Worm (Caenorhabditis elegans) whole organism, late embryonic: ENCODE results near the gene srt-12.
"Not testable (repeated sequence)": the region's sequence is repeated elsewhere in the genome, so short reads cannot be mapped to it uniquely, and the experiment has no call there.

Source experiments
- C38D4.7 ChIP-seq: fragments of 200-800 bp; sonication (Bioruptor generic); optimal IDR thresholded peaks from 2 replicates; lab custom pipeline; 2018; ENCODE audit warnings: mild to moderate bottlenecking, missing genetic modification characterization, moderate library complexity, missing compliant biosample characterization
- K02D7.2 ChIP-seq: sonication (generic microtip); optimal IDR thresholded peaks from 2 replicates; lab custom pipeline; 2017; ENCODE audit warnings: mild to moderate bottlenecking, missing genetic modification characterization, missing compliant biosample characterization
- K09A11.1 ChIP-seq: sonication (generic microtip); optimal IDR thresholded peaks from 2 replicates; lab custom pipeline; 2017; ENCODE audit warnings: antibody characterized with exemption, mild to moderate bottlenecking, missing genetic modification characterization, missing compliant biosample characterization; ENCODE audit not compliant: insufficient read depth
- ama-1 ChIP-seq: fragments of 150-350 bp; optimal IDR thresholded peaks from 2 replicates; lab custom pipeline; 2014
- ceh-2 ChIP-seq: sonication (generic microtip); optimal IDR thresholded peaks from 2 replicates; lab custom pipeline; 2016; ENCODE audit warnings: missing genotype, missing genetic modification characterization, missing compliant biosample characterization
- ceh-34 ChIP-seq: sonication (generic microtip); optimal IDR thresholded peaks from 2 replicates; lab custom pipeline; 2016; ENCODE audit warnings: mild to moderate bottlenecking, missing genetic modification characterization, missing compliant biosample characterization
- ceh-45 ChIP-seq: fragments of 200-800 bp; sonication (Bioruptor generic); IDR thresholded peaks from 2 replicates; pipeline ENCODE4 v1.3.6; 2022; ENCODE audit warnings: missing genetic modification reagents, missing genetic modification characterization, missing compliant biosample characterization
- ceh-9 ChIP-seq: sonication (generic microtip); optimal IDR thresholded peaks from 2 replicates; lab custom pipeline; 2016; ENCODE audit warnings: mild to moderate bottlenecking, missing genetic modification characterization, inconsistent platforms, missing compliant biosample characterization
- che-1 ChIP-seq: sonication (generic microtip); optimal IDR thresholded peaks from 2 replicates; lab custom pipeline; 2016; ENCODE audit warnings: mild to moderate bottlenecking, missing genetic modification characterization, missing compliant biosample characterization
- dmd-4 ChIP-seq: sonication (generic microtip); optimal IDR thresholded peaks from 2 replicates; lab custom pipeline; 2016; ENCODE audit warnings: borderline replicate concordance, missing genetic modification characterization, missing compliant biosample characterization
- elt-2 ChIP-seq: sonication (generic microtip); optimal IDR thresholded peaks from 2 replicates; lab custom pipeline; 2016; ENCODE audit warnings: missing genetic modification reagents, missing genetic modification characterization, missing compliant biosample characterization
- elt-4 ChIP-seq: sonication (generic microtip); optimal IDR thresholded peaks from 2 replicates; lab custom pipeline; 2016; ENCODE audit warnings: missing genetic modification characterization, missing compliant biosample characterization
- eyg-1 ChIP-seq: sonication (generic microtip); optimal IDR thresholded peaks from 2 replicates; lab custom pipeline; 2016; ENCODE audit warnings: missing genotype, missing genetic modification characterization, missing compliant biosample characterization
- fax-1 ChIP-seq: sonication (generic microtip); optimal IDR thresholded peaks from 2 replicates; lab custom pipeline; 2016; ENCODE audit warnings: missing genotype, missing genetic modification characterization, missing compliant biosample characterization
- fkh-6 ChIP-seq: sonication (generic microtip); optimal IDR thresholded peaks from 2 replicates; lab custom pipeline; 2016; ENCODE audit warnings: missing genetic modification characterization, missing compliant biosample characterization
- hlh-30 ChIP-seq: sonication (generic microtip); optimal IDR thresholded peaks from 2 replicates; lab custom pipeline; 2017; ENCODE audit warnings: antibody characterized with exemption, missing genetic modification characterization, missing compliant biosample characterization; ENCODE audit not compliant: insufficient read depth
- hlh-6 ChIP-seq: sonication (generic microtip); optimal IDR thresholded peaks from 2 replicates; lab custom pipeline; 2016; ENCODE audit warnings: missing genotype, missing genetic modification characterization, missing compliant biosample characterization
- hlh-8 ChIP-seq: sonication (generic microtip); optimal IDR thresholded peaks from 2 replicates; lab custom pipeline; 2016; ENCODE audit warnings: missing genotype, missing genetic modification characterization, missing compliant biosample characterization
- lin-11 ChIP-seq: fragments of 200-800 bp; sonication (Bioruptor generic); optimal IDR thresholded peaks from 2 replicates; lab custom pipeline; 2018; ENCODE audit warnings: mild to moderate bottlenecking, missing genetic modification characterization, missing compliant biosample characterization
- madf-2 ChIP-seq: sonication (generic microtip); optimal IDR thresholded peaks from 2 replicates; lab custom pipeline; 2017; ENCODE audit warnings: missing genetic modification characterization, missing compliant biosample characterization
- odd-2 ChIP-seq: sonication (generic microtip); optimal IDR thresholded peaks from 2 replicates; lab custom pipeline; 2017; ENCODE audit warnings: antibody characterized with exemption, mild to moderate bottlenecking, missing genetic modification characterization, missing compliant biosample characterization
- pat-9 ChIP-seq: fragments of 200-800 bp; sonication (Bioruptor generic); optimal IDR thresholded peaks from 2 replicates; lab custom pipeline; 2018; ENCODE audit warnings: mild to moderate bottlenecking, missing genetic modification characterization, moderate library complexity, missing compliant biosample characterization
- pax-1 ChIP-seq: fragments of 150-350 bp; optimal IDR thresholded peaks from 2 replicates; lab custom pipeline; 2014; ENCODE audit warnings: missing biosample characterization, missing genetic modification characterization
- pha-2 ChIP-seq: sonication (generic microtip); optimal IDR thresholded peaks from 2 replicates; lab custom pipeline; 2017; ENCODE audit warnings: mild to moderate bottlenecking, missing genetic modification characterization, missing compliant biosample characterization
- pha-4 ChIP-seq: fragments of 150-350 bp; optimal IDR thresholded peaks from 2 replicates; lab custom pipeline; 2018; ENCODE audit warnings: missing biosample characterization, missing genetic modification reagents, missing genetic modification characterization
- pqm-1 ChIP-seq: sonication (generic microtip); optimal IDR thresholded peaks from 2 replicates; lab custom pipeline; 2016; ENCODE audit warnings: missing genetic modification characterization, missing compliant biosample characterization
- ref-2 ChIP-seq: sonication (generic microtip); optimal IDR thresholded peaks from 2 replicates; lab custom pipeline; 2016; ENCODE audit warnings: missing genetic modification characterization, missing compliant biosample characterization
- sdc-2 ChIP-seq: sonication (generic microtip); optimal IDR thresholded peaks from 2 replicates; lab custom pipeline; 2016; ENCODE audit warnings: missing genotype, missing genetic modification characterization, missing compliant biosample characterization
- sox-2 ChIP-seq: fragments of 200-800 bp; sonication (Bioruptor generic); IDR thresholded peaks from 2 replicates; pipeline ENCODE4 v1.3.6; 2022; ENCODE audit warnings: missing genetic modification reagents, missing genetic modification characterization, missing compliant biosample characterization
- sox-4 ChIP-seq: sonication (generic microtip); optimal IDR thresholded peaks from 2 replicates; lab custom pipeline; 2017; ENCODE audit warnings: mild to moderate bottlenecking, missing genetic modification characterization, inconsistent platforms, missing compliant biosample characterization
- syd-9 ChIP-seq: sonication (generic microtip); optimal IDR thresholded peaks from 2 replicates; lab custom pipeline; 2016; ENCODE audit warnings: mild to moderate bottlenecking, missing genetic modification characterization, moderate library complexity, missing compliant biosample characterization
- tbx-2 ChIP-seq: sonication (generic microtip); optimal IDR thresholded peaks from 2 replicates; lab custom pipeline; 2016; ENCODE audit warnings: missing genetic modification characterization, missing compliant biosample characterization
- tbx-7 ChIP-seq: sonication (generic microtip); optimal IDR thresholded peaks from 2 replicates; lab custom pipeline; 2016; ENCODE audit warnings: missing genotype, missing genetic modification characterization, missing compliant biosample characterization
- unc-42 ChIP-seq: sonication (generic microtip); optimal IDR thresholded peaks from 2 replicates; lab custom pipeline; 2016; ENCODE audit warnings: missing genotype, missing genetic modification characterization, missing compliant biosample characterization
- unc-86 ChIP-seq: sonication (generic microtip); optimal IDR thresholded peaks from 2 replicates; lab custom pipeline; 2016; ENCODE audit warnings: missing genetic modification characterization, missing compliant biosample characterization
- zip-5 ChIP-seq: sonication (generic microtip); optimal IDR thresholded peaks from 2 replicates; lab custom pipeline; 2016; ENCODE audit warnings: missing genetic modification characterization, missing compliant biosample characterization
- ztf-16 ChIP-seq: sonication (generic microtip); optimal IDR thresholded peaks from 2 replicates; lab custom pipeline; 2017; ENCODE audit warnings: missing genetic modification characterization, missing compliant biosample characterization

Gene srt-12

ce11 chrV:4271258-4271657 lies 28.9 kb upstream of the srt-12 start, which contains the start of gene srt-38:
srt-38 (minus strand) TSS chrV:4271358.
- not testable (repeated sequence) for TF ChIP-seq tbx-7; ref-2 (tag; lab: Kevin White, UChicago); sox-4

- TF ChIP-seq eyg-1 (tag; lab: Kevin White, UChicago); hlh-8 (tag; lab: Kevin White, UChicago); hlh-6: not testable (repeated sequence)
Measured at ce11 chrV:4268213-4268612, 25.9 kb upstream of the srt-12 start, which contains the start of gene srt-36. srt-36 (minus strand) TSS chrV:4268313.

ce11 chrV:4264516-4264915 lies 22.2 kb upstream of the srt-12 start, which contains the start of gene srt-35:
srt-35 (minus strand) TSS chrV:4264616.
- no peak for TF ChIP-seq ceh-45 (GFP tag; lab: Robert Waterston, UW)
- no peak for TF ChIP-seq syd-9
- no peak for TF ChIP-seq K02D7.2 (tag; lab: Kevin White, UChicago)
- no peak for TF ChIP-seq pha-2
- TF ChIP-seq pat-9 (tag; lab: Kevin White, UChicago) = no peak
- TF ChIP-seq ceh-9 (tag; lab: Kevin White, UChicago) = no peak
- TF ChIP-seq C38D4.7 = no peak
- TF ChIP-seq sdc-2 (tag; lab: Kevin White, UChicago) = no peak
- TF ChIP-seq ceh-34 (tag; lab: Kevin White, UChicago) = no peak
- no peak for TF ChIP-seq ama-1 (lab: Kevin White, UChicago)

ce11 chrV:4261385-4261784 lies 19.1 kb upstream of the srt-12 start:
- TF ChIP-seq zip-5 (tag; lab: Kevin White, UChicago) (no peak), K09A11.1 (no peak), odd-2 (tag; lab: Kevin White, UChicago) (no peak), hlh-30 (no peak), tbx-2 (tag; lab: Kevin White, UChicago) (no peak), K02D7.2 (tag; lab: Kevin White, UChicago) (no peak), madf-2 (tag; lab: Kevin White, UChicago) (no peak), fax-1 (tag; lab: Kevin White, UChicago) (no peak), dmd-4 (tag; lab: Kevin White, UChicago) (no peak), lin-11 (tag; lab: Kevin White, UChicago) (no peak), pax-1 (tag; lab: Kevin White, UChicago) (no peak), pat-9 (tag; lab: Kevin White, UChicago) (no peak), pqm-1 (tag; lab: Kevin White, UChicago) (no peak), tbx-7 (no peak), pha-4 (tag; lab: Kevin White, UChicago) (no peak), unc-86 (tag; lab: Kevin White, UChicago) (no peak), sox-2 (no peak)

ce11 chrV:4260090-4260489 lies 17.8 kb upstream of the srt-12 start, which contains the start of gene srt-3:
srt-3 (minus strand) TSS chrV:4260190.
- no peak for TF ChIP-seq ceh-45 (GFP tag; lab: Robert Waterston, UW)
- no peak for TF ChIP-seq elt-4 (tag; lab: Kevin White, UChicago)
- TF ChIP-seq ceh-2 (tag; lab: Kevin White, UChicago) = no peak
- TF ChIP-seq fkh-6 (tag; lab: Kevin White, UChicago) = no peak
- TF ChIP-seq ztf-16 (tag; lab: Kevin White, UChicago) = no peak
- TF ChIP-seq pha-2 = no peak
- no peak for TF ChIP-seq unc-42 (tag; lab: Kevin White, UChicago)
- TF ChIP-seq syd-9 = no peak
- TF ChIP-seq elt-2 (tag; lab: Kevin White, UChicago) = no peak
- TF ChIP-seq che-1 (tag; lab: Kevin White, UChicago) = no peak
